Fruit fly (Drosophila melanogaster) whole organism: ENCODE measurements around the gene CG42529.
"Not testable (repeated sequence)": the region's sequence is repeated elsewhere in the genome, so short reads cannot be mapped to it uniquely, and the experiment has no call there.

Source experiments
- pan ChIP-seq: fragments of >200 bp; optimal IDR thresholded peaks from 2 replicates; lab custom pipeline; 2017
- psq ChIP-seq: fragments of >200 bp; optimal IDR thresholded peaks from 2 replicates; lab custom pipeline; 2017

DNA sequence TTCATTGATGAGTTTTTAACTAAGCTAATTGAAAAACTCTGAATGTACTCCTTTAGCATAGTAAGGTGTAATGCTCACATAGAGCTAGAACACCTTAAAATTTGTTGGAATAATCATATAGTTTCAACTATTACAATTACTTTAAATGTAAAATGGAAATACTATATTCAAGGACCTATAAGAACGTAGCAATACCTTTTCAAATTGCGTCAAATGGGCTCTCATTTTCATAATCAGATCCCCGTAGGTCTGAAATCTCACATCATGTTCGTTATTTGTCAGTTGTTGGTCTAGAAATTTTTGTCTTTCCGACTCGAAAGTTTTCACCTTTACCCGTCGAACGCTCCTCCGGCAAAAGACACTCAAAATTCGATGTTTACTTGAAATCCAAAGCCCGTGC, at the start of gene CG42529:
- not testable (repeated sequence) for TF ChIP-seq psq, pan (lab: Kevin White, UChicago)
